Fruit fly (Drosophila melanogaster) whole organism, embryonic: ENCODE data around the gene CG32829.
A peak's percentile ranks its signal among the peaks of the same experiment; 100 is the strongest.

Experiments
- CG10209 ChIP-seq: fragments of 200-800 bp; sonication (Bioruptor generic); optimal IDR thresholded peaks from 3 replicates; lab custom pipeline; 2017; ENCODE audit warnings: missing biosample characterization, mild to moderate bottlenecking, missing genetic modification characterization, missing genetic modification reagents
- CG10431 ChIP-seq: fragments of 200-800 bp; sonication (Bioruptor generic); optimal IDR thresholded peaks from 3 replicates; lab custom pipeline; 2018; ENCODE audit warnings: missing biosample characterization, mild to moderate bottlenecking, missing genetic modification characterization
- CG11696 ChIP-seq: fragments of 200-800 bp; sonication (Bioruptor generic); IDR thresholded peaks from 2 replicates; pipeline ENCODE4 v1.3.6; 2022; ENCODE audit warnings: missing biosample characterization, missing genetic modification characterization
- CG12299 ChIP-seq: fragments of 200-800 bp; sonication (Bioruptor generic); optimal IDR thresholded peaks from 2 replicates; lab custom pipeline; 2018; ENCODE audit warnings: missing biosample characterization, mild to moderate bottlenecking, missing genetic modification characterization
- CG13894 ChIP-seq: fragments of 200-800 bp; sonication (Bioruptor generic); optimal IDR thresholded peaks from 3 replicates; lab custom pipeline; 2018; ENCODE audit warnings: missing biosample characterization, mild to moderate bottlenecking, missing genetic modification characterization, moderate library complexity
- CG1529 ChIP-seq: fragments of 200-800 bp; sonication (Bioruptor generic); optimal IDR thresholded peaks from 3 replicates; lab custom pipeline; 2018; ENCODE audit warnings: missing biosample characterization, missing genetic modification characterization
- CG15514 ChIP-seq: fragments of 200-800 bp; sonication (Bioruptor generic); optimal IDR thresholded peaks from 3 replicates; lab custom pipeline; 2017; ENCODE audit warnings: missing biosample characterization, missing genetic modification characterization, mild to moderate bottlenecking, moderate library complexity, missing genetic modification reagents
- CG1603 ChIP-seq: fragments of 200-800 bp; sonication (Bioruptor generic); optimal IDR thresholded peaks from 2 replicates; lab custom pipeline; 2019; ENCODE audit warnings: missing biosample characterization, mild to moderate bottlenecking, missing genetic modification characterization, moderate library complexity
- CG17802 ChIP-seq: fragments of 200-800 bp; sonication (Bioruptor generic); optimal IDR thresholded peaks from 2 replicates; lab custom pipeline; 2018; ENCODE audit warnings: missing biosample characterization, mild to moderate bottlenecking, missing genetic modification characterization, moderate library complexity
- CG17829 ChIP-seq: fragments of 200-800 bp; optimal IDR thresholded peaks from 2 replicates; lab custom pipeline; 2019; ENCODE audit warnings: missing biosample characterization, mild to moderate bottlenecking, missing genetic modification characterization, moderate library complexity
- CG18262 ChIP-seq: fragments of 200-800 bp; optimal IDR thresholded peaks from 3 replicates; lab custom pipeline; 2019; ENCODE audit warnings: missing biosample characterization, mild to moderate bottlenecking, missing genetic modification characterization, moderate library complexity
- CG2889 ChIP-seq: fragments of 200-800 bp; sonication (Bioruptor generic); IDR thresholded peaks from 3 replicates; pipeline ENCODE4 v1.3.6; 2022; ENCODE audit warnings: missing biosample characterization, missing genetic modification characterization
- CG30020 ChIP-seq: fragments of 200-800 bp; optimal IDR thresholded peaks from 2 replicates; lab custom pipeline; 2019; ENCODE audit warnings: missing biosample characterization, mild to moderate bottlenecking, missing genetic modification characterization, moderate library complexity
- CG30403 ChIP-seq: fragments of 200-800 bp; sonication (Bioruptor generic); optimal IDR thresholded peaks from 3 replicates; lab custom pipeline; 2016; ENCODE audit warnings: missing biosample characterization, missing genetic modification characterization
- CG31224 ChIP-seq: fragments of 200-800 bp; sonication (Bioruptor generic); IDR thresholded peaks from 2 replicates; pipeline ENCODE4 v1.3.6; 2022; ENCODE audit warnings: missing biosample characterization, missing genetic modification characterization
- CG42726 ChIP-seq: fragments of 200-800 bp; sonication (Bioruptor generic); IDR thresholded peaks from 2 replicates; pipeline ENCODE4 v1.3.6; 2022; ENCODE audit warnings: missing biosample characterization, missing genetic modification characterization; ENCODE audit not compliant: partially characterized antibody
- CG6254 ChIP-seq: fragments of 200-800 bp; sonication (Bioruptor generic); optimal IDR thresholded peaks from 3 replicates; lab custom pipeline; 2017; ENCODE audit warnings: mild to moderate bottlenecking, missing biosample characterization, missing genetic modification reagents, missing genetic modification characterization
- CG7271 ChIP-seq: fragments of 200-800 bp; sonication (Bioruptor generic); optimal IDR thresholded peaks from 2 replicates; lab custom pipeline; 2018; ENCODE audit warnings: missing biosample characterization, mild to moderate bottlenecking, missing genetic modification characterization, moderate library complexity
- CG9727 ChIP-seq: fragments of 200-800 bp; sonication (Bioruptor generic); optimal IDR thresholded peaks from 3 replicates; lab custom pipeline; 2017; ENCODE audit warnings: missing biosample characterization, mild to moderate bottlenecking, missing genetic modification characterization
- Camta ChIP-seq: fragments of 200-800 bp; sonication (Bioruptor generic); optimal IDR thresholded peaks from 2 replicates; lab custom pipeline; 2016; ENCODE audit warnings: missing biosample characterization, missing genetic modification characterization
- Deaf1 ChIP-seq: fragments of 200-800 bp; optimal IDR thresholded peaks from 3 replicates; lab custom pipeline; 2019; ENCODE audit warnings: missing biosample characterization, mild to moderate bottlenecking, missing genetic modification characterization, moderate library complexity
- Doc3 ChIP-seq: fragments of 200-800 bp; sonication (Bioruptor generic); IDR thresholded peaks from 3 replicates; pipeline ENCODE4 v1.3.6; 2022; ENCODE audit warnings: missing biosample characterization, missing genetic modification characterization; ENCODE audit not compliant: partially characterized antibody
- Ets65A ChIP-seq: fragments of 200-800 bp; sonication (Bioruptor generic); peaks from one replicate; lab custom pipeline; 2016; ENCODE audit warnings: missing biosample characterization, missing genetic modification characterization
- Fer1 ChIP-seq: fragments of 200-800 bp; sonication (Bioruptor generic); optimal IDR thresholded peaks from 2 replicates; lab custom pipeline; 2017; ENCODE audit warnings: missing biosample characterization, mild to moderate bottlenecking, missing genetic modification characterization
- HLH3B ChIP-seq: fragments of 200-800 bp; sonication (Bioruptor generic); IDR thresholded peaks from 2 replicates; pipeline ENCODE4 v1.3.6; 2022; ENCODE audit warnings: missing biosample characterization, missing genetic modification characterization
- MESR4 ChIP-seq: fragments of 200-800 bp; sonication (Bioruptor generic); optimal IDR thresholded peaks from 2 replicates; lab custom pipeline; 2018; ENCODE audit warnings: missing biosample characterization, mild to moderate bottlenecking, missing genetic modification characterization, moderate library complexity
- Med ChIP-seq: fragments of 200-800 bp; sonication (Bioruptor generic); peaks from one replicate; lab custom pipeline; 2016; ENCODE audit warnings: missing biosample characterization, missing genetic modification characterization, mild to moderate bottlenecking, inconsistent platforms, moderate library complexity
- Mrtf ChIP-seq: fragments of 200-800 bp; sonication (Bioruptor generic); IDR thresholded peaks from 3 replicates; pipeline ENCODE4 v1.3.6; 2022; ENCODE audit warnings: missing biosample characterization, missing genetic modification characterization
- Poxn ChIP-seq: fragments of 200-800 bp; sonication (Bioruptor generic); IDR thresholded peaks from 2 replicates; pipeline ENCODE4 v1.3.6; 2022; ENCODE audit warnings: missing biosample characterization, missing genetic modification characterization
- Sox102F ChIP-seq: fragments of 200-800 bp; sonication (Bioruptor generic); optimal IDR thresholded peaks from 2 replicates; lab custom pipeline; 2018; ENCODE audit warnings: missing biosample characterization, mild to moderate bottlenecking, missing genetic modification characterization, moderate library complexity
- ac ChIP-seq: fragments of 200-800 bp; sonication (Bioruptor generic); optimal IDR thresholded peaks from 3 replicates; lab custom pipeline; 2017; ENCODE audit warnings: missing biosample characterization, mild to moderate bottlenecking, missing genetic modification characterization
- az2 ChIP-seq: fragments of 200-800 bp; sonication (Bioruptor generic); optimal IDR thresholded peaks from 3 replicates; lab custom pipeline; 2016; ENCODE audit warnings: missing biosample characterization, missing genetic modification characterization
- cad ChIP-seq: fragments of >200 bp; optimal IDR thresholded peaks from 2 replicates; lab custom pipeline; 2017; ENCODE audit warnings: missing biosample characterization, missing genetic modification characterization
- dmrt11E ChIP-seq: fragments of 200-800 bp; sonication (Bioruptor generic); optimal IDR thresholded peaks from 3 replicates; lab custom pipeline; 2018; ENCODE audit warnings: missing biosample characterization, mild to moderate bottlenecking, missing genetic modification characterization, moderate library complexity
- hkb ChIP-seq, 2 experiments: fragments of 200-800 bp in 1 of 2; fragments of >200 bp in 1 of 2; sonication (Bioruptor generic) in 1 of 2; IDR thresholded peaks in 1 of 2; optimal IDR thresholded peaks in 1 of 2; 2 replicates each; pipeline versions ENCODE4 v1.3.6 to Lab custom; 2017 to 2022; ENCODE audit warnings: missing biosample characterization in 1 of 2, missing genetic modification characterization in 1 of 2
- ind ChIP-seq: fragments of 200-800 bp; sonication (Bioruptor generic); optimal IDR thresholded peaks from 3 replicates; lab custom pipeline; 2016; ENCODE audit warnings: missing biosample characterization, missing genetic modification characterization
- lilli ChIP-seq: fragments of 200-800 bp; sonication (Bioruptor generic); optimal IDR thresholded peaks from 3 replicates; lab custom pipeline; 2016; ENCODE audit warnings: missing biosample characterization, missing genetic modification characterization
- luna ChIP-seq: fragments of 200-800 bp; sonication (Bioruptor generic); optimal IDR thresholded peaks from 2 replicates; lab custom pipeline; 2016; ENCODE audit warnings: missing biosample characterization, missing genetic modification characterization
- mam ChIP-seq: fragments of 200-800 bp; sonication (Bioruptor generic); optimal IDR thresholded peaks from 3 replicates; lab custom pipeline; 2016; ENCODE audit warnings: missing biosample characterization, missing genetic modification characterization
- nerfin-2 ChIP-seq: fragments of 200-800 bp; sonication (Bioruptor generic); IDR thresholded peaks from 2 replicates; pipeline ENCODE4 v1.3.6; 2022; ENCODE audit warnings: missing biosample characterization, missing genetic modification characterization; ENCODE audit not compliant: partially characterized antibody
- ranshi ChIP-seq: fragments of 200-800 bp; sonication (Bioruptor generic); IDR thresholded peaks from 2 replicates; pipeline ENCODE4 v1.3.6; 2022; ENCODE audit warnings: missing biosample characterization, missing genetic modification characterization
- row ChIP-seq: fragments of 200-800 bp; sonication (Bioruptor generic); IDR thresholded peaks from 3 replicates; pipeline ENCODE4 v1.3.6; 2022; ENCODE audit warnings: missing biosample characterization, missing genetic modification characterization
- sens ChIP-seq: fragments of 200-800 bp; sonication (Bioruptor generic); peaks from one replicate; lab custom pipeline; 2016; ENCODE audit warnings: missing biosample characterization, missing genetic modification characterization
- sob ChIP-seq: fragments of 200-800 bp; sonication (Bioruptor generic); IDR thresholded peaks from 2 replicates; pipeline ENCODE4 v1.3.6; 2022; ENCODE audit warnings: missing biosample characterization, missing genetic modification characterization
- tap ChIP-seq: fragments of 200-800 bp; optimal IDR thresholded peaks from 3 replicates; lab custom pipeline; 2019; ENCODE audit warnings: missing biosample characterization, mild to moderate bottlenecking, missing genetic modification characterization, moderate library complexity
- usp ChIP-seq: fragments of >200 bp; optimal IDR thresholded peaks from 2 replicates; lab custom pipeline; 2017; ENCODE audit warnings: missing biosample characterization, missing genetic modification characterization
- zen ChIP-seq: fragments of 200-800 bp; sonication (Bioruptor generic); optimal IDR thresholded peaks from 3 replicates; lab custom pipeline; 2018; ENCODE audit warnings: missing biosample characterization, mild to moderate bottlenecking, missing genetic modification characterization, moderate library complexity
- zfh1 ChIP-seq: fragments of 200-800 bp; sonication (Bioruptor generic); IDR thresholded peaks from 3 replicates; pipeline ENCODE4 v1.3.6; 2022; ENCODE audit warnings: missing biosample characterization, missing genetic modification characterization

CG32829 gene

dm6 chr2L:6916345-6916744 lies at the start of gene CG32829:
CG32829 (minus strand) TSS chr2L:6916445.
- no peak for TF ChIP-seq cad (GFP tag; lab: Kevin White, UChicago)
- TF ChIP-seq ac, result no peak
- TF ChIP-seq zen (tag; lab: Kevin White, UChicago), result no peak
- TF ChIP-seq Poxn, result no peak
- TF ChIP-seq zfh1, result 0 out of 3 replicates have a peak, but pooled peaks have one; percentile 12

- TF ChIP-seq sens (peak; percentile 1), Camta (no peak), Med (GFP tag; lab: Kevin White, UChicago) (peak; percentile 39), CG42726 (GFP tag; lab: Robert Waterston, UW) (0 out of 2 replicates have a peak, but pooled peaks have one; percentile 54), CG11696 (no peak), Doc3 (GFP tag; lab: Robert Waterston, UW) (0 out of 3 replicates have a peak, but pooled peaks have one; percentile 10), nerfin-2 (GFP tag; lab: Robert Waterston, UW) (peak; percentile 18; the same call in 1 of the 2 replicates), MESR4 (peak; percentile 28), usp (GFP tag; lab: Kevin White, UChicago) (no peak), CG10431 (GFP tag; lab: Kevin White, UChicago) (no peak), Ets65A (peak; percentile 82)
These were observed 48.4 kb upstream of the CG32829 start for dm6 chr2L:6964632-6965031.

dm6 chr2L:6964022-6964434 lies 47.8 kb upstream of the CG32829 start, which contains the start of the genes sip2 and Coprox:
sip2 (minus strand) TSS chr2L:6964074.
Coprox (plus strand) TSS chr2L:6964421.
- TF ChIP-seq CG15514 (peak; percentile 72), sob (GFP tag; lab: Robert Waterston, UW) (0 out of 2 replicates have a peak, but pooled peaks have one; percentile 34), mam (GFP tag; lab: Kevin White, UChicago) (peak; percentile 27), CG31224 (GFP tag; lab: Robert Waterston, UW) (peak; percentile 48; the same call in 1 of the 2 replicates), CG30020 (peak; percentile 93), Fer1 (GFP tag; lab: Kevin White, UChicago) (peak; percentile 68), hkb (optimal IDR thresholded peaks at IDR 0.05; lab: Kevin White, UChicago) (no peak), hkb (GFP tag; IDR thresholded peaks at IDR 0.05; lab: Robert Waterston, UW) (peak; percentile 45; the same call in 1 of the 2 replicates), CG9727 (GFP tag; lab: Kevin White, UChicago) (peak; percentile 69), CG30403 (peak; percentile 71), CG6254 (GFP tag; lab: Kevin White, UChicago) (no peak), CG10209 (GFP tag; lab: Kevin White, UChicago) (peak; percentile 63), dmrt11E (tag; lab: Kevin White, UChicago) (peak; percentile 77), Sox102F (GFP tag; lab: Kevin White, UChicago) (no peak), CG12299 (tag; lab: Kevin White, UChicago) (peak; percentile 69), CG18262 (tag; lab: Kevin White, UChicago) (peak; percentile 82), CG1529 (GFP tag; lab: Kevin White, UChicago) (peak; percentile 1), az2 (GFP tag; lab: Kevin White, UChicago) (peak; percentile 63), luna (GFP tag; lab: Kevin White, UChicago) (no peak), CG17802 (tag; lab: Kevin White, UChicago) (peak; percentile 29), ranshi (peak; percentile 54; the same call in 1 of the 2 replicates), row (GFP tag; lab: Robert Waterston, UW) (peak; percentile 84), Deaf1 (tag; lab: Kevin White, UChicago) (no peak), Mrtf (GFP tag; lab: Robert Waterston, UW) (no peak; the same call in 2 of the 3 replicates), HLH3B (GFP tag; lab: Robert Waterston, UW) (peak; percentile 29; the same call in 1 of the 2 replicates), CG2889 (GFP tag; lab: Robert Waterston, UW) (no peak), ind (peak; percentile 69), CG13894 (peak; percentile 73), CG1603 (tag; lab: Kevin White, UChicago) (no peak), CG7271 (tag; lab: Kevin White, UChicago) (peak; percentile 62), tap (tag; lab: Kevin White, UChicago) (no peak), Ets65A (peak; percentile 67), CG17829 (tag; lab: Kevin White, UChicago) (peak; percentile 88), lilli (GFP tag; lab: Kevin White, UChicago) (peak; percentile 40)
